Worm (Caenorhabditis elegans) whole organism, L4 larva: ENCODE measurements around the gene spe-45.
A peak's percentile ranks its signal among the peaks of the same experiment; 100 is the strongest.

Experiments used
- D1046.2 ChIP-seq: fragments of 200-800 bp; sonication (Bioruptor generic); IDR thresholded peaks from 2 replicates; pipeline ENCODE4 v1.3.6; 2022; ENCODE audit warnings: missing genetic modification characterization, missing compliant biosample characterization
- F10B5.3 ChIP-seq: sonication (generic microtip); optimal IDR thresholded peaks from 2 replicates; lab custom pipeline; 2016; ENCODE audit warnings: mild to moderate bottlenecking, missing genetic modification characterization, missing compliant biosample characterization
- F26F4.8 ChIP-seq: fragments of 200-800 bp; sonication (Bioruptor generic); conservative IDR thresholded peaks from 2 replicates; pipeline ENCODE4 v1.3.6; 2022; ENCODE audit warnings: missing genetic modification characterization, missing compliant biosample characterization
- Y105C5A.15 ChIP-seq: fragments of 200-800 bp; sonication (Bioruptor generic); IDR thresholded peaks from 2 replicates; pipeline ENCODE4 v1.3.6; 2022; ENCODE audit warnings: missing genetic modification characterization, missing compliant biosample characterization
- Y5F2A.4 ChIP-seq: fragments of 200-800 bp; sonication (Bioruptor generic); optimal IDR thresholded peaks from 2 replicates; lab custom pipeline; 2018; ENCODE audit warnings: mild to moderate bottlenecking, missing genetic modification characterization, missing compliant biosample characterization
- aha-1 ChIP-seq: fragments of 150-350 bp; peaks from one replicate; lab custom pipeline; 2014; ENCODE audit warnings: missing biosample characterization, missing genetic modification characterization
- arid-1 ChIP-seq: fragments of 200-800 bp; sonication (Bioruptor generic); conservative IDR thresholded peaks from 2 replicates; pipeline ENCODE4 v1.3.6; 2022; ENCODE audit warnings: missing genetic modification reagents, missing genetic modification characterization, missing compliant biosample characterization
- attf-4 ChIP-seq: sonication (generic microtip); optimal IDR thresholded peaks from 3 replicates; lab custom pipeline; 2017; ENCODE audit warnings: missing biosample characterization, missing genetic modification characterization
- ceh-32 ChIP-seq: sonication (generic microtip); optimal IDR thresholded peaks from 2 replicates; lab custom pipeline; 2016; ENCODE audit warnings: mild to moderate bottlenecking, missing genetic modification characterization, missing compliant biosample characterization; ENCODE audit not compliant: poor library complexity
- ceh-44 ChIP-seq: fragments of 200-800 bp; sonication (Bioruptor generic); IDR thresholded peaks from 2 replicates; pipeline ENCODE4 v1.3.6; 2022; ENCODE audit warnings: missing genetic modification reagents, missing genetic modification characterization, missing compliant biosample characterization
- ceh-62 ChIP-seq: sonication (generic microtip); optimal IDR thresholded peaks from 2 replicates; lab custom pipeline; 2017; ENCODE audit warnings: missing biosample characterization, missing genetic modification characterization
- daf-12 ChIP-seq: fragments of 150-350 bp; optimal IDR thresholded peaks from 2 replicates; lab custom pipeline; 2014; ENCODE audit warnings: missing biosample characterization, missing genetic modification reagents, missing genetic modification characterization
- dmd-6 ChIP-seq: fragments of 200-800 bp; sonication (Bioruptor generic); IDR thresholded peaks from 2 replicates; pipeline ENCODE4 v1.3.6; 2022; ENCODE audit warnings: missing genetic modification reagents, missing genetic modification characterization, missing compliant biosample characterization
- dmd-9 ChIP-seq: fragments of 200-800 bp; sonication (Bioruptor generic); IDR thresholded peaks from 2 replicates; pipeline ENCODE4 v1.3.6; 2022; ENCODE audit warnings: missing genetic modification reagents, missing genetic modification characterization, missing compliant biosample characterization
- dve-1 ChIP-seq: sonication (generic microtip); optimal IDR thresholded peaks from 2 replicates; lab custom pipeline; 2017; ENCODE audit warnings: antibody characterized with exemption, mild to moderate bottlenecking, missing genetic modification characterization, missing compliant biosample characterization; ENCODE audit not compliant: insufficient read depth
- gei-8 ChIP-seq: fragments of 200-800 bp; sonication (Bioruptor generic); optimal IDR thresholded peaks from 2 replicates; lab custom pipeline; 2018; ENCODE audit warnings: mild to moderate bottlenecking, missing genetic modification characterization, missing compliant biosample characterization
- hif-1 ChIP-seq, 2 experiments: sonication (generic microtip); optimal IDR thresholded peaks; 2 replicates each; lab custom pipeline; 2016 to 2017; ENCODE audit warnings: missing compliant biosample characterization in 2 of 2, missing genetic modification characterization in 2 of 2, missing genetic modification reagents in 2 of 2, missing genotype in 2 of 2, mild to moderate bottlenecking in 1 of 2
- hlh-30 ChIP-seq: sonication (generic microtip); optimal IDR thresholded peaks from 2 replicates; lab custom pipeline; 2017; ENCODE audit warnings: antibody characterized with exemption, mild to moderate bottlenecking, missing genetic modification characterization, missing compliant biosample characterization; ENCODE audit not compliant: insufficient read depth
- hmg-1.1 ChIP-seq: fragments of 200-800 bp; sonication (Bioruptor generic); IDR thresholded peaks from 2 replicates; pipeline ENCODE4 v1.3.6; 2022; ENCODE audit warnings: missing genetic modification reagents, missing genetic modification characterization, missing compliant biosample characterization
- jun-1 ChIP-seq: fragments of 150-350 bp; optimal IDR thresholded peaks from 2 replicates; lab custom pipeline; 2014; ENCODE audit warnings: missing biosample characterization, missing genetic modification reagents, missing genetic modification characterization
- lin-15B ChIP-seq: fragments of 150-350 bp; sonication (generic microtip); optimal IDR thresholded peaks from 3 replicates; lab custom pipeline; 2014; ENCODE audit warnings: missing biosample characterization, missing genetic modification characterization
- lin-29 ChIP-seq: fragments of 200-800 bp; sonication (Bioruptor generic); IDR thresholded peaks from 2 replicates; pipeline ENCODE4 v1.3.6; 2022; ENCODE audit warnings: missing genetic modification reagents, missing genetic modification characterization, missing compliant biosample characterization
- lin-38 ChIP-seq: fragments of 200-800 bp; sonication (Bioruptor generic); IDR thresholded peaks from 2 replicates; pipeline ENCODE4 v1.3.6; 2022; ENCODE audit warnings: missing genetic modification reagents, missing genetic modification characterization, missing compliant biosample characterization
- lsy-2 ChIP-seq, 2 experiments: fragments of 150-350 bp in 1 of 2; sonication (generic microtip) in 1 of 2; optimal IDR thresholded peaks; 2 replicates each; lab custom pipeline; 2014 to 2017; ENCODE audit warnings: missing biosample characterization in 2 of 2, missing genetic modification characterization in 2 of 2
- mxl-3 ChIP-seq: fragments of 200-800 bp; sonication (Bioruptor generic); optimal IDR thresholded peaks from 2 replicates; lab custom pipeline; 2018; ENCODE audit warnings: mild to moderate bottlenecking, missing genetic modification characterization, missing compliant biosample characterization
- nhr-102 ChIP-seq: sonication (generic microtip); optimal IDR thresholded peaks from 2 replicates; lab custom pipeline; 2016; ENCODE audit warnings: mild to moderate bottlenecking, missing genetic modification characterization, moderate library complexity, missing compliant biosample characterization
- nhr-25 ChIP-seq: sonication (generic microtip); optimal IDR thresholded peaks from 2 replicates; lab custom pipeline; 2017; ENCODE audit warnings: missing genetic modification characterization, mild to moderate bottlenecking, missing compliant biosample characterization, antibody characterized with exemption, moderate library complexity, borderline replicate concordance; ENCODE audit not compliant: insufficient read depth
- nhr-41 ChIP-seq: fragments of 200-800 bp; sonication (Bioruptor generic); IDR thresholded peaks from 2 replicates; pipeline ENCODE4 v1.3.6; 2022; ENCODE audit warnings: missing genetic modification reagents, missing genetic modification characterization, missing compliant biosample characterization
- nhr-48 ChIP-seq: sonication (generic microtip); optimal IDR thresholded peaks from 2 replicates; lab custom pipeline; 2016; ENCODE audit warnings: mild to moderate bottlenecking, missing genetic modification characterization, missing compliant biosample characterization
- nhr-77 ChIP-seq: fragments of 150-350 bp; optimal IDR thresholded peaks from 2 replicates; lab custom pipeline; 2014; ENCODE audit warnings: missing biosample characterization, missing genetic modification characterization
- pqm-1 ChIP-seq: sonication (generic microtip); optimal IDR thresholded peaks from 2 replicates; lab custom pipeline; 2017; ENCODE audit warnings: missing biosample characterization, missing genetic modification characterization
- saeg-2 ChIP-seq: fragments of 200-800 bp; sonication (Bioruptor generic); IDR thresholded peaks from 2 replicates; pipeline ENCODE4 v1.3.6; 2022; ENCODE audit warnings: missing genetic modification reagents, missing genetic modification characterization, missing compliant biosample characterization
- set-16 ChIP-seq: fragments of 200-800 bp; sonication (Bioruptor generic); IDR thresholded peaks from 2 replicates; pipeline ENCODE4 v1.3.6; 2022; ENCODE audit warnings: missing genetic modification reagents, missing genetic modification characterization, missing compliant biosample characterization
- skn-1 ChIP-seq: fragments of 150-350 bp; optimal IDR thresholded peaks from 2 replicates; lab custom pipeline; 2014; ENCODE audit warnings: missing biosample characterization, missing genetic modification characterization
- snpc-1.2 ChIP-seq: fragments of 200-800 bp; sonication (Bioruptor generic); IDR thresholded peaks from 2 replicates; pipeline ENCODE4 v1.3.6; 2022; ENCODE audit warnings: missing genetic modification reagents, missing genetic modification characterization, missing compliant biosample characterization
- snpc-4 ChIP-seq: fragments of 150-350 bp; optimal IDR thresholded peaks from 2 replicates; lab custom pipeline; 2014; ENCODE audit warnings: missing biosample characterization, missing genetic modification characterization
- tra-1 ChIP-seq: fragments of 200-800 bp; sonication (Bioruptor generic); IDR thresholded peaks from 2 replicates; pipeline ENCODE4 v1.3.6; 2022; ENCODE audit warnings: missing genetic modification reagents, missing genetic modification characterization, missing compliant biosample characterization
- unc-130 ChIP-seq: sonication (generic microtip); optimal IDR thresholded peaks from 2 replicates; lab custom pipeline; 2016; ENCODE audit warnings: missing genetic modification reagents, missing genetic modification characterization, missing compliant biosample characterization
- unc-62 ChIP-seq, 3 experiments: fragments of 150-350 bp in 1 of 3; sonication (generic microtip); optimal IDR thresholded peaks in 2 of 3; peaks in 1 of 3; 1 replicate in 1 of 3; 2 replicates in 2 of 3; lab custom pipeline; 2014 to 2017; ENCODE audit warnings: missing biosample characterization in 3 of 3, missing genetic modification characterization in 3 of 3, missing genetic modification reagents in 3 of 3, missing genotype in 1 of 3
- zag-1 ChIP-seq: fragments of 150-350 bp; optimal IDR thresholded peaks from 2 replicates; lab custom pipeline; 2014; ENCODE audit warnings: missing biosample characterization, missing genetic modification characterization
- ztf-7 ChIP-seq: fragments of 150-350 bp; optimal IDR thresholded peaks from 2 replicates; lab custom pipeline; 2014; ENCODE audit warnings: missing biosample characterization, missing genetic modification characterization

The spe-45 gene

ce11 chrIV:12432340-12432739 lies 42.4 kb upstream of the spe-45 start, which contains the start of gene clec-184:
Gene clec-184 (plus strand): TSS chrIV:12432640.
- TF ChIP-seq tra-1 (GFP tag; lab: Robert Waterston, UW) (no peak), ztf-7 (tag; lab: Kevin White, UChicago) (no peak), nhr-102 (tag; lab: Kevin White, UChicago) (no peak), aha-1 (tag; lab: Kevin White, UChicago) (no peak), F26F4.8 (GFP tag; lab: Robert Waterston, UW) (no peak), ceh-62 (tag; lab: Kevin White, UChicago) (no peak), snpc-4 (tag; lab: Kevin White, UChicago) (no peak), hmg-1.1 (GFP tag; lab: Robert Waterston, UW) (no peak), ceh-44 (GFP tag; lab: Robert Waterston, UW) (no peak), D1046.2 (GFP tag; lab: Robert Waterston, UW) (no peak), dmd-6 (no peak), lin-38 (GFP tag; lab: Robert Waterston, UW) (no peak), zag-1 (tag; lab: Kevin White, UChicago) (no peak)

- no peak for TF ChIP-seq nhr-41 (GFP tag; lab: Robert Waterston, UW)
- TF ChIP-seq aha-1 (tag; lab: Kevin White, UChicago) = peak; percentile 92
- no peak for TF ChIP-seq set-16 (GFP tag; lab: Robert Waterston, UW)
These were observed 41.9 kb upstream of the spe-45 start for ce11 chrIV:12431755-12432154.

- peak; percentile 9 for TF ChIP-seq nhr-25 (tag; lab: Kevin White, UChicago)
- no peak for TF ChIP-seq saeg-2 (GFP tag; lab: Robert Waterston, UW)
- peak; percentile 16 for TF ChIP-seq aha-1 (tag; lab: Kevin White, UChicago)
- peak in 1 of 2 experiments; percentile 86 for TF ChIP-seq unc-62 (GFP tag; optimal IDR thresholded peaks at IDR 0.05 in 1 of 2; lab: Kevin White, UChicago)
- TF ChIP-seq unc-62 (tag; optimal IDR thresholded peaks at IDR 0.05; lab: Kevin White, UChicago) = no peak
- no peak for TF ChIP-seq Y105C5A.15 (GFP tag; lab: Robert Waterston, UW)
- TF ChIP-seq, all 104 proteins: peak for 3
These were observed 39.6 kb upstream of the spe-45 start for ce11 chrIV:12429504-12429903.

- TF ChIP-seq jun-1 (tag; lab: Kevin White, UChicago) (no peak), hif-1 (tag; optimal IDR thresholded peaks at IDR 0.05; lab: Kevin White, UChicago) (no peak), ceh-32 (no peak), aha-1 (tag; lab: Kevin White, UChicago) (peak; percentile 4), hmg-1.1 (GFP tag; lab: Robert Waterston, UW) (no peak), mxl-3 (GFP tag; lab: Kevin White, UChicago) (peak; percentile 2), nhr-48 (tag; lab: Kevin White, UChicago) (no peak)
These were observed 38.6 kb upstream of the spe-45 start, which contains the start of gene col-130 for ce11 chrIV:12428467-12428866. Gene col-130 (minus strand): TSS chrIV:12428516.

- TF ChIP-seq nhr-77 (tag; lab: Kevin White, UChicago) (no peak), set-16 (GFP tag; lab: Robert Waterston, UW) (peak; percentile 99), hlh-30 (tag; lab: Kevin White, UChicago) (no peak), lin-15B (no peak), lin-38 (GFP tag; lab: Robert Waterston, UW) (no peak), gei-8 (GFP tag; lab: Kevin White, UChicago) (no peak), pqm-1 (tag; lab: Kevin White, UChicago) (no peak), F10B5.3 (tag; lab: Kevin White, UChicago) (no peak), saeg-2 (GFP tag; lab: Robert Waterston, UW) (0 out of 2 replicates have a peak, but pooled peaks have one; percentile 36), snpc-1.2 (GFP tag; lab: Robert Waterston, UW) (0 out of 2 replicates have a peak, but pooled peaks have one; percentile 5), lin-29 (GFP tag; lab: Robert Waterston, UW) (0 out of 2 replicates have a peak, but pooled peaks have one; percentile 17), nhr-48 (tag; lab: Kevin White, UChicago) (no peak), daf-12 (tag; lab: Kevin White, UChicago) (no peak), hif-1 (tag; optimal IDR thresholded peaks at IDR 0.05; lab: Kevin White, UChicago) (no peak), attf-4 (tag; lab: Kevin White, UChicago) (no peak), aha-1 (tag; lab: Kevin White, UChicago) (no peak), dve-1 (no peak), unc-130 (no peak), Y5F2A.4 (no peak), dmd-9 (GFP tag; lab: Robert Waterston, UW) (no peak), lsy-2 (tag; optimal IDR thresholded peaks at IDR 0.05; lab: Kevin White, UChicago) (no peak), skn-1 (no peak), arid-1 (GFP tag; lab: Robert Waterston, UW) (no peak)
These were observed 37.9 kb upstream of the spe-45 start for ce11 chrIV:12427687-12428284.
